Worm (Caenorhabditis elegans): ENCODE measurements around the gene AC3.5.

AC3.5 gene

ce11 chrV:10361830-10362397, 26.4 kb upstream of the AC3.5 start, which contains the start of gene cash-1:
TSS of gene cash-1 (plus strand) at chrV:10362261.
- TF ChIP-seq lin-39 (tag; optimal IDR thresholded peaks at IDR 0.05) = peak; percentile 80
- peak; percentile 93 for TF ChIP-seq lin-15B (tag; optimal IDR thresholded peaks at IDR 0.05)
- TF ChIP-seq elt-2 (tag; optimal IDR thresholded peaks at IDR 0.05) = peak; percentile 77
- TF ChIP-seq snpc-4 (tag; optimal IDR thresholded peaks at IDR 0.05) = peak; percentile 66
- no peak for TF ChIP-seq ceh-82 (tag; optimal IDR thresholded peaks at IDR 0.05)
- TF ChIP-seq nfya-1 (tag; optimal IDR thresholded peaks at IDR 0.05; ENCODE audit: insufficient read depth) = peak; percentile 74
- TF ChIP-seq elt-1 (tag; optimal IDR thresholded peaks at IDR 0.05) = no peak
- TF ChIP-seq egl-5 (tag; optimal IDR thresholded peaks at IDR 0.05) = no peak
- TF ChIP-seq skn-1 (tag; optimal IDR thresholded peaks at IDR 0.05) = peak; percentile 38
- TF ChIP-seq aly-2 (tag; optimal IDR thresholded peaks at IDR 0.05) = no peak
- TF ChIP-seq nhr-43 (tag; optimal IDR thresholded peaks at IDR 0.05; ENCODE audit: poor library complexity, severe bottlenecking) = no peak
- TF ChIP-seq nhr-25 (tag; optimal IDR thresholded peaks at IDR 0.05) = peak; percentile 75
- no peak for TF ChIP-seq nhr-12 (tag; optimal IDR thresholded peaks at IDR 0.05)
- TF ChIP-seq ama-1 (optimal IDR thresholded peaks at IDR 0.05) = no peak
- no peak for TF ChIP-seq unc-62 (GFP tag; optimal IDR thresholded peaks at IDR 0.05)
- peak; percentile 60 for TF ChIP-seq pqm-1 (tag; optimal IDR thresholded peaks at IDR 0.05)
- no peak for TF ChIP-seq nhr-76 (tag; optimal IDR thresholded peaks at IDR 0.05)
- TF ChIP-seq sea-2 (GFP tag; optimal IDR thresholded peaks at IDR 0.05) = no peak
- peak; percentile 66 for TF ChIP-seq nhr-23 (tag; optimal IDR thresholded peaks at IDR 0.05)
- peak; percentile 87 for TF ChIP-seq pha-4 (tag; optimal IDR thresholded peaks at IDR 0.05)
- no peak for TF ChIP-seq mdl-1 (tag; optimal IDR thresholded peaks at IDR 0.05)
- no peak for TF ChIP-seq ztf-4 (tag; optimal IDR thresholded peaks at IDR 0.05)
- peak; percentile 9 for TF ChIP-seq ceh-28 (tag; optimal IDR thresholded peaks at IDR 0.05)

ce11 chrV:10363834-10364233, 24.5 kb upstream of the AC3.5 start:
- no peak for TF ChIP-seq ztf-4 (tag; optimal IDR thresholded peaks at IDR 0.05)
- no peak for TF ChIP-seq hmg-11 (tag; optimal IDR thresholded peaks at IDR 0.05)
- TF ChIP-seq mml-1 (tag; optimal IDR thresholded peaks at IDR 0.05) = no peak
- TF ChIP-seq nhr-237 (tag; optimal IDR thresholded peaks at IDR 0.05) = no peak
- no peak for TF ChIP-seq R02D3.7 (tag; optimal IDR thresholded peaks at IDR 0.05)
- TF ChIP-seq nfya-1 (tag; optimal IDR thresholded peaks at IDR 0.05; ENCODE audit: insufficient read depth) = no peak
- no peak for TF ChIP-seq nhr-43 (tag; optimal IDR thresholded peaks at IDR 0.05; ENCODE audit: poor library complexity, severe bottlenecking)
- no peak for TF ChIP-seq pqm-1 (tag; optimal IDR thresholded peaks at IDR 0.05)
- TF ChIP-seq fkh-10 (GFP tag; optimal IDR thresholded peaks at IDR 0.05) = no peak
- no peak for TF ChIP-seq nhr-23 (tag; optimal IDR thresholded peaks at IDR 0.05)
- TF ChIP-seq pha-4 (tag; optimal IDR thresholded peaks at IDR 0.05) = no peak
- no peak for TF ChIP-seq ceh-9 (tag; optimal IDR thresholded peaks at IDR 0.05)
- no peak for TF ChIP-seq skn-1 (tag; optimal IDR thresholded peaks at IDR 0.05)
- TF ChIP-seq fos-1 (tag; optimal IDR thresholded peaks at IDR 0.05) = no peak
- TF ChIP-seq ceh-82 (tag; optimal IDR thresholded peaks at IDR 0.05) = no peak
- TF ChIP-seq aly-2 (tag; optimal IDR thresholded peaks at IDR 0.05) = no peak

ce11 chrV:10368256-10368655, 20.1 kb upstream of the AC3.5 start, which contains the start of gene sri-20:
TSS of gene sri-20 (plus strand) at chrV:10368556.
- TF ChIP-seq ama-1 (optimal IDR thresholded peaks at IDR 0.05) = no peak
- TF ChIP-seq lin-39 (tag; optimal IDR thresholded peaks at IDR 0.05) = no peak
- no peak for TF ChIP-seq ceh-9 (tag; optimal IDR thresholded peaks at IDR 0.05)
- TF ChIP-seq nhr-77 (tag; optimal IDR thresholded peaks at IDR 0.05) = no peak
- no peak for TF ChIP-seq ZK546.5 (tag; optimal IDR thresholded peaks at IDR 0.05)
- TF ChIP-seq nhr-43 (tag; optimal IDR thresholded peaks at IDR 0.05; ENCODE audit: poor library complexity, severe bottlenecking) = no peak

DNA sequence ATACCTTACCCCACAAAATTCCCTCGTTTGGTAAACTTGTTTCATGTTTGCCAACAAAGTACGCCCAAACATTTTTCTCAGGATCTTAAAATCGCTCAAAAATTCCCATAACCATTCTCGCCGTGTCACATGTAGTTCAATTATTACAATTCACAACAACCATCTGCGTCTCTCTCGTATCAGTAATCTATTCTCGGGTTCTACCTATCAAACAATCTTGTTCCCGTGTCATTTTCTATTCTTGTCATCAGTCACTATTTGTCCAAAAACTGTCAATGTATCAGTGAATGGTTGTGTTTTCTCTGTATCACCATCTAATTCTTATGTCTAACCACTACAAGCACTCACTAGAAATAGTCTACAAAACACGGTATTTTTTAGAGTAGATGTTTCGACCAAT, 17.1 kb upstream of the AC3.5 start:
- no peak for TF ChIP-seq lin-15B (tag; optimal IDR thresholded peaks at IDR 0.05)
- no peak for TF ChIP-seq fkh-2 (tag; optimal IDR thresholded peaks at IDR 0.05)
- no peak for TF ChIP-seq ztf-11 (tag; optimal IDR thresholded peaks at IDR 0.05)
- no peak for TF ChIP-seq nhr-23 (tag; optimal IDR thresholded peaks at IDR 0.05)
- TF ChIP-seq mdl-1 (tag; optimal IDR thresholded peaks at IDR 0.05) = no peak
- TF ChIP-seq sea-2 (GFP tag; optimal IDR thresholded peaks at IDR 0.05) = no peak
- no peak for TF ChIP-seq snpc-4 (tag; optimal IDR thresholded peaks at IDR 0.05)
- TF ChIP-seq ceh-82 (tag; optimal IDR thresholded peaks at IDR 0.05) = no peak
- peak; percentile 84 for TF ChIP-seq elt-2 (tag; optimal IDR thresholded peaks at IDR 0.05)
- no peak for TF ChIP-seq elt-3 (tag; optimal IDR thresholded peaks at IDR 0.05)
- TF ChIP-seq jun-1 (tag; optimal IDR thresholded peaks at IDR 0.05) = peak; percentile 45
- TF ChIP-seq nhr-237 (tag; optimal IDR thresholded peaks at IDR 0.05) = no peak
- TF ChIP-seq ceh-28 (tag; optimal IDR thresholded peaks at IDR 0.05) = no peak
- TF ChIP-seq tbx-2 (tag; optimal IDR thresholded peaks at IDR 0.05) = no peak
- no peak for TF ChIP-seq nhr-76 (tag; optimal IDR thresholded peaks at IDR 0.05)
- no peak for TF ChIP-seq pha-4 (tag; optimal IDR thresholded peaks at IDR 0.05)
- TF ChIP-seq pqm-1 (tag; optimal IDR thresholded peaks at IDR 0.05) = peak; percentile 40
- TF ChIP-seq daf-12 (tag; optimal IDR thresholded peaks at IDR 0.05) = no peak
- no peak for TF ChIP-seq zag-1 (tag; optimal IDR thresholded peaks at IDR 0.05)
